Fruit fly (Drosophila melanogaster): ENCODE results near the gene shop.

The shop gene

DNA sequence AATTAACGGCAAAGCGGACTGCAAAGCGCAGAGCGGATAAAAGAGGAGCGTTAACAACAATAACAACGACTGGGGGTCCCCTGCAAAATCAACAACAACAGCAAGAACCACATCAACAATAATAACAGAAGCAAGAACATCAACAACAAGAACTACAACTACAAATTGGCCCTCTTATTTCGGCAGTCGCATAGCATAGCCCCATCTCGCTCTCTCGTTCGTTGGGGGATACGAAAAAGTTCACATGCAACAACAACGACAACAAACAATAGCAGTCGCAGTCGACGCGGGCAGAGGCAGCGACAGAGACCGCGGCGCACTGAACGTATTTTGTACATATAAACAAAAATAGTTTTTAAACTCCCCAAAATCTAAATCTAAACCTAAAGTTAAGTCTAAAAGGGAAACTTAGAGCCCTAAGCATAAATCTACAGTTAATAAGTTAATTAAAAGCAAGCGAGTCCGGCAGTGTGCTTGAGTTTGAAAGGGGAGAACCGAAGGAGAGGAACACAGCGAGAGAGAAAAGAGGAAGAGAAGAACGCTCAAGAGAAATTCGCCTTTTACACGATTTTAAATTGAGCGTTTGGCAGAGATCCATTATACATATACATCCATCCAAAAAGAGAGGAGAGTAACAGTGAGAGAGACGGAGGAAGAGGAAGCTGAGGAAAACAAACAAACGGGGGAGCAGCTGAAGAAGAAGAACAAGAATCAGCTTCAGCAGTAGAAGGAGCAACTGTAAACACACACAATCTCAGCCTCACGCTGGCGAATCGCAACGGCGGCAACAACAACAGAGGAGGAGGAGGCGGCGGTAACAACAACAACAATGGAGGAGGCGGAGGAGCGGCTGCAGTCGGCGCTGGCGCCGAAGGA, 16.4 kb upstream of the shop start:
- TF ChIP-seq peb (GFP tag; IDR thresholded peaks at IDR 0.05) (no peak), CG16863 (GFP tag; optimal IDR thresholded peaks at IDR 0.05) (no peak), trem (tag; optimal IDR thresholded peaks at IDR 0.05) (no peak), Atf6 (GFP tag; IDR thresholded peaks at IDR 0.05) (no peak), CG15479 (GFP tag; optimal IDR thresholded peaks at IDR 0.05) (peak; percentile 35), CG15011 (GFP tag; optimal IDR thresholded peaks at IDR 0.05) (no peak), CG6683 (GFP tag; optimal IDR thresholded peaks at IDR 0.05) (no peak), CG4360 (GFP tag; IDR thresholded peaks at IDR 0.05) (peak; percentile 97), vvl (GFP tag; IDR thresholded peaks at IDR 0.05) (0 out of 2 replicates have a peak, but pooled peaks have one; percentile 7), CG17385 (GFP tag; optimal IDR thresholded peaks at IDR 0.05) (peak; percentile 91), Optix (GFP tag; IDR thresholded peaks at IDR 0.05) (no peak), Trl (optimal IDR thresholded peaks at IDR 0.05) (peak; percentile 79 to 86), Trl (GFP tag; optimal IDR thresholded peaks at IDR 0.05) (no peak), vfl (GFP tag; optimal IDR thresholded peaks at IDR 0.05) (no peak), CG10979 (tag; optimal IDR thresholded peaks at IDR 0.05) (no peak), zfh2 (GFP tag; optimal IDR thresholded peaks at IDR 0.05) (no peak), Dll (GFP tag; IDR thresholded peaks at IDR 0.05; ENCODE audit: partially characterized antibody) (0 out of 4 replicates have a peak, but pooled peaks have one; percentile 17), CG12299 (tag; optimal IDR thresholded peaks at IDR 0.05) (no peak), NFAT (GFP tag; IDR thresholded peaks at IDR 0.05) (no peak), CTCF (GFP tag; optimal IDR thresholded peaks at IDR 0.05) (no peak), crol (GFP tag; IDR thresholded peaks at IDR 0.05) (peak; percentile 77), CG3163 (GFP tag; optimal IDR thresholded peaks at IDR 0.05) (peak; percentile 44), CG15696 (tag; optimal IDR thresholded peaks at IDR 0.05) (no peak), Spps (tag; optimal IDR thresholded peaks at IDR 0.05) (no peak), CG10321 (GFP tag; IDR thresholded peaks at IDR 0.05) (0 out of 2 replicates have a peak, but pooled peaks have one; percentile 15), abd-A (tag; optimal IDR thresholded peaks at IDR 0.05) (no peak), CG3726 (GFP tag; IDR thresholded peaks at IDR 0.05) (no peak), z (GFP tag; IDR thresholded peaks at IDR 0.05) (peak; percentile 83), aop (GFP tag; IDR thresholded peaks at IDR 0.05) (no peak), CG2889 (GFP tag; IDR thresholded peaks at IDR 0.05) (no peak), rib (GFP tag; IDR thresholded peaks at IDR 0.05) (no peak), pros (GFP tag; optimal IDR thresholded peaks at IDR 0.05) (peak; percentile 28), Adf1 (GFP tag; IDR thresholded peaks at IDR 0.05) (peak; percentile 89), zen2 (GFP tag; IDR thresholded peaks at IDR 0.05; ENCODE audit: partially characterized antibody) (no peak), Hey (tag; optimal IDR thresholded peaks at IDR 0.05) (peak; percentile 30), sug (tag; optimal IDR thresholded peaks at IDR 0.05) (peak; percentile 32), wek (GFP tag; optimal IDR thresholded peaks at IDR 0.05) (no peak), CG13123 (GFP tag; optimal IDR thresholded peaks at IDR 0.05) (no peak), seq (GFP tag; IDR thresholded peaks at IDR 0.05) (no peak)

DNA sequence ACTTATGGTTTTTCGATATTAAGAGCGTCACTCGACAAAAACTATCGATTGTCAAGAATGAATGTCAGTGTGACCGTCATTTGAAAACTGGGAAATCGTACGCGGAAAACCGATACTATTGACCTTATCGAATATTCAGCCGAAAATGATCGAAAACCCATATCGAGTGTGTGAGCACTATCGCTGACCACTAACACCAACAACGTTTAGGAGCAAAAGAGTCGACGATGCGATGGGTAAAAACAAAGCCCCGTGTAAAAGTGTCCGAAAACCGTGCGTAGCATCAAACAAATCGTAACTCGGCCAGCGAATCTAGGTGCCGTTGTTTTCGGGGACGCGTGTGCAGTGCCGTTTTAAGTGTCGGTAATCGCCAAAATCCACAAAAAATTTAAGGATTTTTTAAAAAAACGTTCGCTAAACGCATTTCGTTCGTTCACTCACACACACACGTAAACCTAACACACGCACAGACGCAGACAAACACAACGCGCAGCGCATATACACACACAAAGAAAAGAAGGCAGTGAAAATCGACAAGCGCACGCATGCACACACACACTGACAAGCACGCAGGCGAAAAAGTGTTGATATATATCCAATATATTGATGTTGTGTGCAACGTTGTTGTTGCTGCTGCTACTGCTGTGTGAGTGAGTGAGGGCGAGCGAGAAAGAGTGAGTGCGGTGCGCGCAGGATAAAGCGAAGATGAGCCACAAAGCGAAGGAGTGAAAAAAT, 15.5 kb upstream of the shop start, which contains the start of the genes CG7326 and Dora:
Gene CG7326 (minus strand): TSS at position 29 of the 735 bp plus-strand sequence.
Gene Dora (plus strand): TSS at position 203 of the 735 bp plus-strand sequence.
- TF ChIP-seq HmgZ (tag; optimal IDR thresholded peaks at IDR 0.05) (peak; percentile 31), Antp (GFP tag; optimal IDR thresholded peaks at IDR 0.05) (no peak), wdn (GFP tag; IDR thresholded peaks at IDR 0.05) (no peak), MESR4 (GFP tag; optimal IDR thresholded peaks at IDR 0.05) (peak; percentile 80), ac (GFP tag; optimal IDR thresholded peaks at IDR 0.05) (no peak), gsb-n (tag; optimal IDR thresholded peaks at IDR 0.05) (no peak), gfzf (GFP tag; optimal IDR thresholded peaks at IDR 0.05) (peak; percentile 90), Ravus (GFP tag; IDR thresholded peaks at IDR 0.05) (no peak), pzg (GFP tag; optimal IDR thresholded peaks at IDR 0.05) (peak; percentile 97), Side (GFP tag; optimal IDR thresholded peaks at IDR 0.05) (no peak), NC2β (GFP tag; optimal IDR thresholded peaks at IDR 0.05) (peak; percentile 8), CG15601 (tag; optimal IDR thresholded peaks at IDR 0.05) (peak; percentile 1), Bdp1 (GFP tag; optimal IDR thresholded peaks at IDR 0.05) (no peak)
